Worm (Caenorhabditis elegans) whole organism, mixed stage, embryonic: ENCODE data around the gene C53D6.6.

Source experiments
- M03D4.4 ChIP-seq: sonication (generic microtip); optimal IDR thresholded peaks from 2 replicates; lab custom pipeline; 2017; ENCODE audit warnings: mild to moderate bottlenecking, missing genetic modification characterization, missing compliant biosample characterization
- bed-3 ChIP-seq: fragments of 200-800 bp; sonication (Bioruptor generic); optimal IDR thresholded peaks from 3 replicates; lab custom pipeline; 2018; ENCODE audit warnings: mild to moderate bottlenecking, missing genetic modification characterization, moderate library complexity, missing compliant biosample characterization
- blmp-1 ChIP-seq: fragments of 150-350 bp; optimal IDR thresholded peaks from 2 replicates; lab custom pipeline; 2014; ENCODE audit warnings: missing biosample characterization, missing genetic modification characterization
- ceh-39 ChIP-seq: fragments of 150-350 bp; optimal IDR thresholded peaks from 2 replicates; lab custom pipeline; 2014; ENCODE audit warnings: missing biosample characterization, missing genetic modification characterization
- ceh-43 ChIP-seq: fragments of 200-800 bp; sonication (Bioruptor generic); optimal IDR thresholded peaks from 2 replicates; lab custom pipeline; 2018; ENCODE audit warnings: mild to moderate bottlenecking, missing genetic modification characterization, moderate library complexity, missing compliant biosample characterization
- ceh-83 ChIP-seq: fragments of 200-800 bp; sonication (Bioruptor generic); optimal IDR thresholded peaks from 2 replicates; lab custom pipeline; 2018; ENCODE audit warnings: mild to moderate bottlenecking, missing genetic modification characterization, missing compliant biosample characterization
- ces-1 ChIP-seq: fragments of 150-350 bp; optimal IDR thresholded peaks from 2 replicates; lab custom pipeline; 2014; ENCODE audit warnings: missing biosample characterization, missing genetic modification reagents, missing genetic modification characterization
- cnd-1 ChIP-seq: fragments of 200-800 bp; sonication (Bioruptor generic); optimal IDR thresholded peaks from 2 replicates; lab custom pipeline; 2018; ENCODE audit warnings: mild to moderate bottlenecking, missing genetic modification characterization, missing compliant biosample characterization
- drap-1 ChIP-seq: fragments of 200-800 bp; sonication (Bioruptor generic); optimal IDR thresholded peaks from 3 replicates; lab custom pipeline; 2018; ENCODE audit warnings: mild to moderate bottlenecking, missing genetic modification characterization, missing compliant biosample characterization
- elt-1 ChIP-seq: sonication (generic microtip); optimal IDR thresholded peaks from 2 replicates; lab custom pipeline; 2017; ENCODE audit warnings: missing genetic modification characterization, mild to moderate bottlenecking, missing compliant biosample characterization, antibody characterized with exemption, moderate library complexity, borderline replicate concordance; ENCODE audit not compliant: insufficient read depth
- elt-3 ChIP-seq: fragments of 150-350 bp; optimal IDR thresholded peaks from 2 replicates; lab custom pipeline; 2014; ENCODE audit warnings: missing biosample characterization, missing genetic modification characterization
- flh-1 ChIP-seq: fragments of 200-800 bp; sonication (Bioruptor generic); optimal IDR thresholded peaks from 2 replicates; lab custom pipeline; 2018; ENCODE audit warnings: mild to moderate bottlenecking, missing genetic modification characterization, moderate library complexity, missing compliant biosample characterization
- ham-2 ChIP-seq: fragments of 200-800 bp; sonication (Bioruptor generic); optimal IDR thresholded peaks from 2 replicates; lab custom pipeline; 2018; ENCODE audit warnings: mild to moderate bottlenecking, missing genetic modification characterization, missing compliant biosample characterization
- hlh-1 ChIP-seq: fragments of 150-350 bp; optimal IDR thresholded peaks from 2 replicates; lab custom pipeline; 2014; ENCODE audit warnings: missing biosample characterization, missing genetic modification reagents, missing genetic modification characterization
- lin-13 ChIP-seq: fragments of 150-350 bp; optimal IDR thresholded peaks from 2 replicates; lab custom pipeline; 2014; ENCODE audit warnings: missing biosample characterization, missing genetic modification characterization
- lin-32 ChIP-seq: fragments of 200-800 bp; sonication (Bioruptor generic); optimal IDR thresholded peaks from 2 replicates; lab custom pipeline; 2018; ENCODE audit warnings: mild to moderate bottlenecking, missing genetic modification characterization, missing compliant biosample characterization
- lsy-2 ChIP-seq: fragments of 150-350 bp; optimal IDR thresholded peaks from 2 replicates; lab custom pipeline; 2014; ENCODE audit warnings: missing biosample characterization, missing genetic modification characterization
- mab-5 ChIP-seq: fragments of 150-350 bp; optimal IDR thresholded peaks from 2 replicates; lab custom pipeline; 2014; ENCODE audit warnings: missing biosample characterization, missing genetic modification characterization
- mep-1 ChIP-seq: fragments of 150-350 bp; optimal IDR thresholded peaks from 2 replicates; lab custom pipeline; 2017; ENCODE audit warnings: missing biosample characterization, missing genetic modification reagents, missing genetic modification characterization, inconsistent platforms
- nhr-12 ChIP-seq: fragments of 150-350 bp; optimal IDR thresholded peaks from 2 replicates; lab custom pipeline; 2014; ENCODE audit warnings: missing biosample characterization, missing genetic modification characterization
- nhr-2 ChIP-seq: fragments of 150-350 bp; optimal IDR thresholded peaks from 2 replicates; lab custom pipeline; 2014; ENCODE audit warnings: missing biosample characterization, missing genetic modification characterization
- nhr-237 ChIP-seq: fragments of 150-350 bp; optimal IDR thresholded peaks from 2 replicates; lab custom pipeline; 2014; ENCODE audit warnings: missing biosample characterization, missing genetic modification characterization
- nhr-28 ChIP-seq: fragments of 150-350 bp; optimal IDR thresholded peaks from 2 replicates; lab custom pipeline; 2014; ENCODE audit warnings: missing biosample characterization, missing genetic modification characterization
- nhr-76 ChIP-seq: sonication (generic microtip); optimal IDR thresholded peaks from 2 replicates; lab custom pipeline; 2017; ENCODE audit warnings: missing biosample characterization, missing genetic modification characterization
- pha-4 ChIP-seq: fragments of 150-350 bp; optimal IDR thresholded peaks from 2 replicates; lab custom pipeline; 2018; ENCODE audit warnings: missing biosample characterization, missing genetic modification reagents, missing genetic modification characterization
- sem-2 ChIP-seq: fragments of 200-800 bp; sonication (Bioruptor generic); optimal IDR thresholded peaks from 2 replicates; lab custom pipeline; 2018; ENCODE audit warnings: mild to moderate bottlenecking, missing genetic modification characterization, missing compliant biosample characterization
- snpc-4 ChIP-seq: fragments of 150-350 bp; optimal IDR thresholded peaks from 2 replicates; lab custom pipeline; 2014; ENCODE audit warnings: missing biosample characterization, missing genetic modification characterization
- sptf-1 ChIP-seq: sonication (generic microtip); optimal IDR thresholded peaks from 2 replicates; lab custom pipeline; 2017; ENCODE audit warnings: mild to moderate bottlenecking, missing genetic modification characterization, moderate library complexity, missing compliant biosample characterization
- tbx-8 ChIP-seq: fragments of 200-800 bp; sonication (Bioruptor generic); optimal IDR thresholded peaks from 2 replicates; lab custom pipeline; 2018; ENCODE audit warnings: mild to moderate bottlenecking, missing genetic modification characterization, moderate library complexity, missing compliant biosample characterization
- unc-120 ChIP-seq: sonication (generic microtip); optimal IDR thresholded peaks from 2 replicates; lab custom pipeline; 2017; ENCODE audit warnings: missing genetic modification characterization, missing compliant biosample characterization; ENCODE audit not compliant: poor library complexity, severe bottlenecking
- unc-39 ChIP-seq: fragments of 150-350 bp; optimal IDR thresholded peaks from 2 replicates; lab custom pipeline; 2014; ENCODE audit warnings: missing biosample characterization, missing genetic modification characterization
- zip-8 ChIP-seq: fragments of 150-350 bp; optimal IDR thresholded peaks from 2 replicates; lab custom pipeline; 2014; ENCODE audit warnings: missing biosample characterization, missing genetic modification characterization
- ztf-11 ChIP-seq: fragments of 150-350 bp; optimal IDR thresholded peaks from 2 replicates; lab custom pipeline; 2014; ENCODE audit warnings: missing biosample characterization, missing genetic modification characterization

The C53D6.6 gene

ce11 chrIV:8994487-8994886, 38.0 kb downstream of the C53D6.6 start:
- no peak for TF ChIP-seq nhr-76 (tag; lab: Kevin White, UChicago)
- TF ChIP-seq ces-1 (GFP tag; lab: Kevin White, UChicago): no peak
- TF ChIP-seq pha-4 (tag; lab: Kevin White, UChicago): no peak
- TF ChIP-seq ceh-39 (tag; lab: Kevin White, UChicago): no peak
- TF ChIP-seq ceh-43 (GFP tag; lab: Kevin White, UChicago): no peak
- no peak for TF ChIP-seq sptf-1 (tag; lab: Kevin White, UChicago)
- TF ChIP-seq drap-1 (GFP tag; lab: Kevin White, UChicago): no peak
- no peak for TF ChIP-seq nhr-237 (tag; lab: Kevin White, UChicago)
- no peak for TF ChIP-seq sem-2
- no peak for TF ChIP-seq mep-1 (tag; lab: Kevin White, UChicago)
- no peak for TF ChIP-seq M03D4.4
- no peak for TF ChIP-seq nhr-12 (tag; lab: Kevin White, UChicago)
- no peak for TF ChIP-seq lin-32
- TF ChIP-seq snpc-4: no peak
- TF ChIP-seq unc-120 (tag; lab: Kevin White, UChicago): no peak
- no peak for TF ChIP-seq bed-3 (GFP tag; lab: Kevin White, UChicago)
- no peak for TF ChIP-seq nhr-28 (tag; lab: Kevin White, UChicago)

ce11 chrIV:8992786-8993185, 39.7 kb downstream of the C53D6.6 start, which contains the start of gene mltn-12:
mltn-12 (plus strand) TSS chrIV:8993086.
- no peak for TF ChIP-seq M03D4.4
- TF ChIP-seq flh-1: no peak
- TF ChIP-seq nhr-237 (tag; lab: Kevin White, UChicago): no peak
- TF ChIP-seq nhr-28 (tag; lab: Kevin White, UChicago): no peak
- TF ChIP-seq ceh-39 (tag; lab: Kevin White, UChicago): no peak
- TF ChIP-seq ztf-11 (tag; lab: Kevin White, UChicago): no peak
- no peak for TF ChIP-seq cnd-1 (tag; lab: Kevin White, UChicago)
- no peak for TF ChIP-seq lsy-2
- no peak for TF ChIP-seq ceh-83 (GFP tag; lab: Kevin White, UChicago)
- TF ChIP-seq nhr-2 (tag; lab: Kevin White, UChicago): no peak
- no peak for TF ChIP-seq zip-8 (tag; lab: Kevin White, UChicago)

- TF ChIP-seq lsy-2: no peak
- TF ChIP-seq zip-8 (tag; lab: Kevin White, UChicago): no peak
- TF ChIP-seq unc-120 (tag; lab: Kevin White, UChicago): no peak
- peak; percentile 10 for TF ChIP-seq ces-1 (GFP tag; lab: Kevin White, UChicago)
- no peak for TF ChIP-seq ceh-83 (GFP tag; lab: Kevin White, UChicago)
- TF ChIP-seq mep-1 (tag; lab: Kevin White, UChicago): no peak
- TF ChIP-seq cnd-1 (tag; lab: Kevin White, UChicago): no peak
- peak; percentile 91 for TF ChIP-seq hlh-1 (tag; lab: Kevin White, UChicago)
- no peak for TF ChIP-seq mab-5 (tag; lab: Kevin White, UChicago)
- TF ChIP-seq, all 35 proteins: peak for 2
These were observed 45.6 kb downstream of the C53D6.6 start, which contains the start of gene bre-1 for ce11 chrIV:8986761-8987316. bre-1 (plus strand) TSS chrIV:8987266.

- TF ChIP-seq sem-2 (no peak), sptf-1 (tag; lab: Kevin White, UChicago) (no peak)
These were observed 47.9 kb downstream of the C53D6.6 start, which contains the start of gene nstp-1 for ce11 chrIV:8984566-8984965. nstp-1 (plus strand) TSS chrIV:8984866.

- no peak for TF ChIP-seq snpc-4
- no peak for TF ChIP-seq mab-5 (tag; lab: Kevin White, UChicago)
- TF ChIP-seq ceh-83 (GFP tag; lab: Kevin White, UChicago): no peak
- TF ChIP-seq nhr-237 (tag; lab: Kevin White, UChicago): no peak
- TF ChIP-seq, all 35 proteins: peak for 0
These were observed 52.8 kb downstream of the C53D6.6 start, which contains the start of gene col-119 for ce11 chrIV:8979695-8980094. col-119 (minus strand) TSS chrIV:8979795.

- no peak for TF ChIP-seq flh-1
- no peak for TF ChIP-seq lin-13 (tag; lab: Kevin White, UChicago)
- no peak for TF ChIP-seq hlh-1 (tag; lab: Kevin White, UChicago)
- TF ChIP-seq elt-1 (tag; lab: Kevin White, UChicago): no peak
- TF ChIP-seq ceh-83 (GFP tag; lab: Kevin White, UChicago): no peak
- no peak for TF ChIP-seq drap-1 (GFP tag; lab: Kevin White, UChicago)
- TF ChIP-seq nhr-28 (tag; lab: Kevin White, UChicago): no peak
- TF ChIP-seq blmp-1 (tag; lab: Kevin White, UChicago): no peak
- TF ChIP-seq tbx-8 (GFP tag; lab: Kevin White, UChicago): no peak
- no peak for TF ChIP-seq bed-3 (GFP tag; lab: Kevin White, UChicago)
- TF ChIP-seq sptf-1 (tag; lab: Kevin White, UChicago): no peak
- TF ChIP-seq mab-5 (tag; lab: Kevin White, UChicago): no peak
- no peak for TF ChIP-seq elt-3 (tag; lab: Kevin White, UChicago)
- no peak for TF ChIP-seq pha-4 (tag; lab: Kevin White, UChicago)
- TF ChIP-seq unc-39 (tag; lab: Kevin White, UChicago): no peak
- no peak for TF ChIP-seq cnd-1 (tag; lab: Kevin White, UChicago)
- TF ChIP-seq ceh-43 (GFP tag; lab: Kevin White, UChicago): no peak
- TF ChIP-seq ham-2 (GFP tag; lab: Kevin White, UChicago): no peak
- TF ChIP-seq ces-1 (GFP tag; lab: Kevin White, UChicago): no peak
- TF ChIP-seq, all 35 proteins: peak for 0
These were observed 53.3 kb downstream of the C53D6.6 start for ce11 chrIV:8979062-8979612.
